Worm (Caenorhabditis elegans) whole organism, mixed stage, embryonic: Measurements from ENCODE around the gene T26G10.1.

Experiments
- bed-3 ChIP-seq: fragments of 200-800 bp; sonication (Bioruptor generic); optimal IDR thresholded peaks from 3 replicates; lab custom pipeline; 2018; ENCODE audit warnings: mild to moderate bottlenecking, missing genetic modification characterization, moderate library complexity, missing compliant biosample characterization
- ceh-83 ChIP-seq: fragments of 200-800 bp; sonication (Bioruptor generic); optimal IDR thresholded peaks from 2 replicates; lab custom pipeline; 2018; ENCODE audit warnings: mild to moderate bottlenecking, missing genetic modification characterization, missing compliant biosample characterization
- ces-1 ChIP-seq: fragments of 150-350 bp; optimal IDR thresholded peaks from 2 replicates; lab custom pipeline; 2014; ENCODE audit warnings: missing biosample characterization, missing genetic modification reagents, missing genetic modification characterization
- elt-1 ChIP-seq: sonication (generic microtip); optimal IDR thresholded peaks from 2 replicates; lab custom pipeline; 2017; ENCODE audit warnings: missing genetic modification characterization, mild to moderate bottlenecking, missing compliant biosample characterization, antibody characterized with exemption, moderate library complexity, borderline replicate concordance; ENCODE audit not compliant: insufficient read depth
- mep-1 ChIP-seq: fragments of 150-350 bp; optimal IDR thresholded peaks from 2 replicates; lab custom pipeline; 2017; ENCODE audit warnings: missing biosample characterization, missing genetic modification reagents, missing genetic modification characterization, inconsistent platforms
- nhr-12 ChIP-seq: fragments of 150-350 bp; optimal IDR thresholded peaks from 2 replicates; lab custom pipeline; 2014; ENCODE audit warnings: missing biosample characterization, missing genetic modification characterization
- nhr-2 ChIP-seq: fragments of 150-350 bp; optimal IDR thresholded peaks from 2 replicates; lab custom pipeline; 2014; ENCODE audit warnings: missing biosample characterization, missing genetic modification characterization
- nhr-28 ChIP-seq: fragments of 150-350 bp; optimal IDR thresholded peaks from 2 replicates; lab custom pipeline; 2014; ENCODE audit warnings: missing biosample characterization, missing genetic modification characterization
- nhr-76 ChIP-seq: sonication (generic microtip); optimal IDR thresholded peaks from 2 replicates; lab custom pipeline; 2017; ENCODE audit warnings: missing biosample characterization, missing genetic modification characterization
- sem-2 ChIP-seq: fragments of 200-800 bp; sonication (Bioruptor generic); optimal IDR thresholded peaks from 2 replicates; lab custom pipeline; 2018; ENCODE audit warnings: mild to moderate bottlenecking, missing genetic modification characterization, missing compliant biosample characterization
- unc-39 ChIP-seq: fragments of 150-350 bp; optimal IDR thresholded peaks from 2 replicates; lab custom pipeline; 2014; ENCODE audit warnings: missing biosample characterization, missing genetic modification characterization
- zip-8 ChIP-seq: fragments of 150-350 bp; optimal IDR thresholded peaks from 2 replicates; lab custom pipeline; 2014; ENCODE audit warnings: missing biosample characterization, missing genetic modification characterization
- ztf-11 ChIP-seq: fragments of 150-350 bp; optimal IDR thresholded peaks from 2 replicates; lab custom pipeline; 2014; ENCODE audit warnings: missing biosample characterization, missing genetic modification characterization

ce11 chrIII:9393114-9393780, 13.2 kb downstream of the T26G10.1 start, which contains the start of the genes gpr-2 and rgr-1:
- TF ChIP-seq nhr-2 (no peak), ztf-11 (tag; lab: Kevin White, UChicago) (no peak), nhr-28 (tag; lab: Kevin White, UChicago) (no peak), elt-1 (tag; lab: Kevin White, UChicago) (no peak), nhr-12 (tag; lab: Kevin White, UChicago) (no peak), unc-39 (tag; lab: Kevin White, UChicago) (no peak), zip-8 (tag; lab: Kevin White, UChicago) (no peak), sem-2 (GFP tag; lab: Kevin White, UChicago) (no peak), mep-1 (tag; lab: Kevin White, UChicago) (peak; percentile 13), nhr-76 (no peak), bed-3 (GFP tag; lab: Kevin White, UChicago) (no peak), ces-1 (GFP tag; lab: Kevin White, UChicago) (peak; percentile 45), ceh-83 (GFP tag; lab: Kevin White, UChicago) (no peak)
